Worm (Caenorhabditis elegans) whole organism, young adult: ENCODE data around the gene cdc-73.
A peak's percentile ranks its signal among the peaks of the same experiment; 100 is the strongest.

Experiments
- B0019.2 ChIP-seq: fragments of 200-800 bp; sonication (Bioruptor generic); conservative IDR thresholded peaks from 2 replicates; pipeline ENCODE4 v1.3.6; 2022; ENCODE audit warnings: missing genetic modification reagents, missing genetic modification characterization, missing compliant biosample characterization
- C06A6.2 ChIP-seq: fragments of 200-800 bp; sonication (Bioruptor generic); conservative IDR thresholded peaks from 2 replicates; pipeline ENCODE4 v1.3.6; 2022; ENCODE audit warnings: missing genetic modification characterization, missing compliant biosample characterization
- C17E4.6 ChIP-seq: fragments of 200-800 bp; sonication (Bioruptor generic); IDR thresholded peaks from 2 replicates; pipeline ENCODE4 v1.3.6; 2022; ENCODE audit warnings: missing genetic modification reagents, missing genetic modification characterization, missing compliant biosample characterization
- F22D6.2 ChIP-seq: sonication (generic microtip); optimal IDR thresholded peaks from 2 replicates; lab custom pipeline; 2016; ENCODE audit warnings: mild to moderate bottlenecking, missing genetic modification characterization, missing compliant biosample characterization
- F33H1.4 ChIP-seq: fragments of 200-800 bp; sonication (Bioruptor generic); IDR thresholded peaks from 2 replicates; pipeline ENCODE4 v1.3.6; 2022; ENCODE audit warnings: missing genetic modification reagents, missing genetic modification characterization, missing compliant biosample characterization
- F49E8.2 ChIP-seq: sonication (generic microtip); optimal IDR thresholded peaks from 3 replicates; lab custom pipeline; 2017; ENCODE audit warnings: missing genetic modification characterization, mild to moderate bottlenecking, missing compliant biosample characterization, antibody characterized with exemption, moderate library complexity; ENCODE audit not compliant: insufficient read depth
- F57A8.1 ChIP-seq: fragments of 200-800 bp; sonication (Bioruptor generic); optimal IDR thresholded peaks from 2 replicates; lab custom pipeline; 2018; ENCODE audit warnings: mild to moderate bottlenecking, missing genetic modification characterization, moderate library complexity, missing compliant biosample characterization
- Y53G8AR.9 ChIP-seq: fragments of 200-800 bp; sonication (Bioruptor generic); conservative IDR thresholded peaks from 2 replicates; pipeline ENCODE4 v1.3.6; 2022; ENCODE audit warnings: missing genetic modification reagents, missing genetic modification characterization, missing compliant biosample characterization
- Y56A3A.18 ChIP-seq: fragments of 200-800 bp; sonication (Bioruptor generic); IDR thresholded peaks from 2 replicates; pipeline ENCODE4 v1.3.6; 2022; ENCODE audit warnings: missing genetic modification reagents, missing genetic modification characterization, missing compliant biosample characterization
- atf-7 ChIP-seq: sonication (generic microtip); optimal IDR thresholded peaks from 2 replicates; lab custom pipeline; 2017; ENCODE audit warnings: mild to moderate bottlenecking, missing genetic modification characterization, missing compliant biosample characterization
- ccch-3 ChIP-seq: fragments of 200-800 bp; sonication (Bioruptor generic); optimal IDR thresholded peaks from 2 replicates; lab custom pipeline; 2018; ENCODE audit warnings: mild to moderate bottlenecking, missing genetic modification characterization, missing compliant biosample characterization
- ceh-100 ChIP-seq: fragments of 200-800 bp; sonication (Bioruptor generic); IDR thresholded peaks from 2 replicates; pipeline ENCODE4 v1.3.6; 2022; ENCODE audit warnings: missing genetic modification reagents, missing genetic modification characterization, missing compliant biosample characterization
- ceh-27 ChIP-seq: fragments of 200-800 bp; sonication (Bioruptor generic); optimal IDR thresholded peaks from 2 replicates; lab custom pipeline; 2018; ENCODE audit warnings: mild to moderate bottlenecking, missing genetic modification characterization, moderate library complexity, missing compliant biosample characterization
- die-1 ChIP-seq: sonication (generic microtip); optimal IDR thresholded peaks from 2 replicates; lab custom pipeline; 2016; ENCODE audit warnings: missing genotype, mild to moderate bottlenecking, missing genetic modification characterization, missing compliant biosample characterization
- efl-1 ChIP-seq: fragments of 150-350 bp; optimal IDR thresholded peaks from 2 replicates; lab custom pipeline; 2014; ENCODE audit warnings: missing biosample characterization, missing genetic modification reagents, missing genetic modification characterization
- egl-18 ChIP-seq: fragments of 200-800 bp; sonication (Bioruptor generic); IDR thresholded peaks from 2 replicates; pipeline ENCODE4 v1.3.6; 2022; ENCODE audit warnings: missing genetic modification reagents, missing genetic modification characterization, missing compliant biosample characterization
- egrh-3 ChIP-seq: fragments of 200-800 bp; sonication (Bioruptor generic); IDR thresholded peaks from 2 replicates; pipeline ENCODE4 v1.3.6; 2022; ENCODE audit warnings: missing genetic modification reagents, missing genetic modification characterization, missing compliant biosample characterization
- ekl-4 ChIP-seq: fragments of 200-800 bp; sonication (Bioruptor generic); IDR thresholded peaks from 2 replicates; pipeline ENCODE4 v1.3.6; 2022; ENCODE audit warnings: missing genetic modification reagents, missing genetic modification characterization, missing compliant biosample characterization
- gei-17 ChIP-seq: fragments of 200-800 bp; sonication (Bioruptor generic); optimal IDR thresholded peaks from 2 replicates; lab custom pipeline; 2018; ENCODE audit warnings: mild to moderate bottlenecking, missing genetic modification characterization, missing compliant biosample characterization
- hlh-12 ChIP-seq: sonication (generic microtip); optimal IDR thresholded peaks from 2 replicates; lab custom pipeline; 2016; ENCODE audit warnings: missing genetic modification characterization, missing compliant biosample characterization
- hlh-26 ChIP-seq: fragments of 200-800 bp; sonication (Bioruptor generic); conservative IDR thresholded peaks from 2 replicates; pipeline ENCODE4 v1.3.6; 2022; ENCODE audit warnings: missing genetic modification reagents, missing genetic modification characterization, missing compliant biosample characterization
- hmg-20 ChIP-seq: fragments of 200-800 bp; sonication (Bioruptor generic); IDR thresholded peaks from 2 replicates; pipeline ENCODE4 v1.3.6; 2022; ENCODE audit warnings: missing genetic modification reagents, missing genetic modification characterization, missing compliant biosample characterization
- hsf-1 ChIP-seq: fragments of 200-800 bp; sonication (Bioruptor generic); IDR thresholded peaks from 2 replicates; pipeline ENCODE4 v1.3.6; 2022; ENCODE audit warnings: missing genetic modification reagents, missing genetic modification characterization, missing compliant biosample characterization
- let-607 ChIP-seq, 2 experiments: fragments of 200-800 bp in 1 of 2; sonication (Bioruptor generic) in 1 of 2; sonication (generic microtip) in 1 of 2; optimal IDR thresholded peaks; 2 replicates each; lab custom pipeline; 2016 to 2018; ENCODE audit warnings: mild to moderate bottlenecking in 2 of 2, missing compliant biosample characterization in 2 of 2, missing genetic modification characterization in 2 of 2, moderate library complexity in 2 of 2, missing genotype in 1 of 2
- lin-26 ChIP-seq: fragments of 200-800 bp; sonication (Bioruptor generic); IDR thresholded peaks from 2 replicates; pipeline ENCODE4 v1.3.6; 2022; ENCODE audit warnings: missing genetic modification reagents, missing genetic modification characterization, missing compliant biosample characterization
- lin-40 ChIP-seq: sonication (generic microtip); optimal IDR thresholded peaks from 2 replicates; lab custom pipeline; 2016; ENCODE audit warnings: missing genetic modification characterization, mild to moderate bottlenecking, missing compliant biosample characterization, missing genotype, missing genetic modification reagents
- lsl-1 ChIP-seq: fragments of 200-800 bp; sonication (Bioruptor generic); optimal IDR thresholded peaks from 2 replicates; lab custom pipeline; 2018; ENCODE audit warnings: mild to moderate bottlenecking, missing genetic modification characterization, moderate library complexity, missing compliant biosample characterization
- lsy-27 ChIP-seq: sonication (generic microtip); optimal IDR thresholded peaks from 2 replicates; lab custom pipeline; 2017; ENCODE audit warnings: missing genetic modification characterization, mild to moderate bottlenecking, missing compliant biosample characterization, antibody characterized with exemption, missing genotype, borderline replicate concordance; ENCODE audit not compliant: insufficient read depth
- madf-6 ChIP-seq: fragments of 200-800 bp; sonication (Bioruptor generic); IDR thresholded peaks from 2 replicates; pipeline ENCODE4 v1.3.6; 2022; ENCODE audit warnings: missing genetic modification reagents, missing genetic modification characterization, missing compliant biosample characterization
- nhr-27 ChIP-seq: fragments of 200-800 bp; sonication (Bioruptor generic); optimal IDR thresholded peaks from 2 replicates; lab custom pipeline; 2018; ENCODE audit warnings: mild to moderate bottlenecking, missing genetic modification characterization, moderate library complexity, missing compliant biosample characterization
- nhr-80 ChIP-seq: sonication (generic microtip); optimal IDR thresholded peaks from 2 replicates; lab custom pipeline; 2016; ENCODE audit warnings: missing genetic modification characterization, missing compliant biosample characterization
- pha-4 ChIP-seq: fragments of 150-350 bp; sonication (generic microtip); optimal IDR thresholded peaks from 2 replicates; lab custom pipeline; 2014; ENCODE audit warnings: missing biosample characterization, missing genetic modification reagents, missing genetic modification characterization
- sea-2 ChIP-seq: fragments of 200-800 bp; sonication (Bioruptor generic); IDR thresholded peaks from 2 replicates; pipeline ENCODE4 v1.3.6; 2022; ENCODE audit warnings: missing genetic modification characterization, missing compliant biosample characterization
- tlf-1 ChIP-seq: fragments of 200-800 bp; sonication (Bioruptor generic); optimal IDR thresholded peaks from 2 replicates; lab custom pipeline; 2018; ENCODE audit warnings: mild to moderate bottlenecking, missing genetic modification characterization, missing compliant biosample characterization
- zfh-2 ChIP-seq: fragments of 200-800 bp; sonication (Bioruptor generic); conservative IDR thresholded peaks from 2 replicates; pipeline ENCODE4 v1.3.6; 2022; ENCODE audit warnings: missing genetic modification reagents, missing genetic modification characterization, missing compliant biosample characterization
- ztf-18 ChIP-seq: sonication (generic microtip); optimal IDR thresholded peaks from 2 replicates; lab custom pipeline; 2016; ENCODE audit warnings: missing genotype, mild to moderate bottlenecking, missing genetic modification characterization, missing compliant biosample characterization
- ztf-25 ChIP-seq: fragments of 200-800 bp; sonication (Bioruptor generic); IDR thresholded peaks from 2 replicates; pipeline ENCODE4 v1.3.6; 2022; ENCODE audit warnings: missing genetic modification reagents, missing genetic modification characterization, missing compliant biosample characterization
- ztf-6 ChIP-seq: fragments of 200-800 bp; sonication (Bioruptor generic); IDR thresholded peaks from 2 replicates; pipeline ENCODE4 v1.3.6; 2022; ENCODE audit warnings: missing genetic modification reagents, missing genetic modification characterization, missing compliant biosample characterization

Gene cdc-73

DNA sequence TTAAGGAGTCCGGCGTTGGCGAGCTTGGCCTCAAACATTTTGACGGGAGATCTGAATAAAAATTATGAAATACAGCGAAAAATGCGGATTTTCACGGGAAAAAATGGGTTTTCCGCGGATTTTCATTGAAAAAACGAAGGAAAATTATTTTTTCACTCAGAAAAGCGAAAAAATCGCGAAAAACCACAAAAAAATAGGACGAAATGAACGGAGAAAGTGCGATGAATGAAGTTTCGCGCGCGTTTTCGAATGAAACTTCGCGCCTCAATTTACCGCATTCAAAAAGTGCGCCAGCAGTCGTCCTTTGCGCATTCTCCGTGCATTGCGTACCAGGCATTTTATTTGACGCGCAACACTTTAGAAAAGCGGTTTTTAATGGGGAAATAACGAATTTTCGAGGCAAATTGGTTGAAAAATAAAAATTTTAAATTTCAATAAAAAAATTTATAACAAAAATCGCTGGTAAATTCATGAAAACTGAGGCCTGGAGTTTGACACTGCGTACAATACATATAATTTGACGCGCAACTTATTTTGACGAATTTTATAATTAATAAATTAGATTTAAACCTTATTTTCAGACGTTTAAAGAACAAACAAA is 7.1 kb downstream of the cdc-73 start, which contains the start of gene pcn-1 (continued):
- TF ChIP-seq madf-6 (GFP tag; lab: Robert Waterston, UW): peak; percentile 99
- peak; percentile 98 for TF ChIP-seq tlf-1
- peak; percentile 38; the same call in 1 of the 2 replicates for TF ChIP-seq egrh-3
- peak; percentile 82 for TF ChIP-seq ceh-100 (GFP tag; lab: Robert Waterston, UW)
- TF ChIP-seq lin-26 (GFP tag; lab: Robert Waterston, UW): no peak
- peak; percentile 61 for TF ChIP-seq pha-4 (tag; lab: Kevin White, UChicago)
- TF ChIP-seq hmg-20 (GFP tag; lab: Robert Waterston, UW): peak; percentile 89
- peak; percentile 98 for TF ChIP-seq efl-1 (GFP tag; lab: Kevin White, UChicago)
- TF ChIP-seq hsf-1 (GFP tag; lab: Robert Waterston, UW): peak; percentile 91
- peak; percentile 98 for TF ChIP-seq ekl-4 (GFP tag; lab: Robert Waterston, UW)
- no peak for TF ChIP-seq ztf-25 (GFP tag; lab: Robert Waterston, UW)
- peak; percentile 100 for TF ChIP-seq ztf-18 (tag; lab: Kevin White, UChicago)
- peak; percentile 12 for TF ChIP-seq lsy-27 (tag; lab: Kevin White, UChicago)
- TF ChIP-seq hlh-26 (GFP tag; lab: Robert Waterston, UW): no peak
- TF ChIP-seq egl-18 (GFP tag; lab: Robert Waterston, UW): peak; percentile 80
- TF ChIP-seq gei-17 (GFP tag; lab: Kevin White, UChicago): peak; percentile 85
- peak; percentile 86 for TF ChIP-seq Y56A3A.18

DNA sequence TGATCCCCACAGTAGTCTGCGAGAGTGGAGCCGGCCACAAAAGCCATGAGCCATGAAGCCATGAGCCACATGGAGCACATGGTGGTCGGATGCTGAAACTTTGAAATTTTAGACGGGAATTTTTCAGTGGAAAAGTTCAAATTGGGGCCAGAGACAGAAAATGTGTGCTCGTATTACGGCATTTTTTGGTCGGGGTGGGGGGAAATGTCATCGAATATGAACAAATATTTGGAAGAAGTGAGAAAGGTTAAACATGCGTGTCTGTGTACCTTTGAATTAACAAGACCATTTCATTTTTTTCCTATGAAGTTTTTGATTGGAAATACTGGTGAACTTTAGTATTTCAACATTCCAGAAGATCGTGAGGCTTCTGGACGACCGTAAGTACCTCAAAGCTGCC is 9.2 kb downstream of the cdc-73 start, which contains the start of gene wrt-5:
wrt-5 (minus strand) TSS at position 101 of the 400 bp plus-strand sequence.
- TF ChIP-seq ztf-6 (GFP tag; lab: Robert Waterston, UW) (no peak), F22D6.2 (tag; lab: Kevin White, UChicago) (no peak), atf-7 (tag; lab: Kevin White, UChicago) (no peak), C06A6.2 (GFP tag; lab: Robert Waterston, UW) (no peak), F57A8.1 (GFP tag; lab: Kevin White, UChicago) (no peak), ceh-27 (GFP tag; lab: Kevin White, UChicago) (no peak), madf-6 (GFP tag; lab: Robert Waterston, UW) (no peak), hsf-1 (GFP tag; lab: Robert Waterston, UW) (no peak)

DNA sequence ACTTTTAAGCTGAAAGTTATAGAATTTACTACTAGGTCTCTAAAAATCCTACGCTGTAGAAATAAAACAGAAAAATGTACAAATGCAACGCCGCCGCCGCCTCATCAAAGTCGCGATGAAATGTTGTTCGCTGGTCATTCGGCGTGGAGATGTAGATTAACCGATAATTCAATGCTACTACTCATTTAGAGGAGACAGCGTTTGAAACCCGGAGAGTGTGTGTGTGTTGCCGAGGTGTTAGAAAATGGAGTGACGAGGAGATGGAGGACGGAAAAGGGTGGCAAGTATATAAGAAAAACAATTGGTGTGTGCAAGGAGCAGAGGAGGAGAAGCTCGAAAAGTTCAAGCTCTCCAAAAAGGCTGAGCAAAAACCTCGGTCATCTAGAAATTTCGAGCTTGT is 9.9 kb downstream of the cdc-73 start:
- no peak for TF ChIP-seq gei-17 (GFP tag; lab: Kevin White, UChicago)
- TF ChIP-seq Y53G8AR.9 (GFP tag; lab: Robert Waterston, UW): no peak
- TF ChIP-seq F49E8.2 (tag; lab: Kevin White, UChicago): no peak
- no peak for TF ChIP-seq hmg-20 (GFP tag; lab: Robert Waterston, UW)

DNA sequence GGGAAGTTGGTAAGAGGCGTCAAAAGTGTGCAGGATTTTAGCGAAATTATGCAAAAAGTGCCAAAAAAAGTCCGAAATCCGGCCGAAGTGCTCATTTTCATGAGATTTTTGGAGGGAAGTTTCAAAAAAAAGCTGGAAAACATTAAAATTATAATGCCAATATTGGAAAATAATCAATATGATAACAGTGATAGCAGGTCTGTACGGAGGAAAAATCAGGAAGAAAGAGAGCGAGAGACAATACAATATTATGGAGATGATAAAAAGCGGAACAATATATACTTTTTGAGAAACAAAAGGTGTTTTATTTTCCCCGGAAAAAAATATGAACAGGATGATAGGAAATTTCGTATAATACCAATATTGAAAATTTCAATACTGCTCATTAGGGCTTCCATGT is 11.0 kb downstream of the cdc-73 start:
- TF ChIP-seq nhr-80 (tag; lab: Kevin White, UChicago) (peak; percentile 11), gei-17 (GFP tag; lab: Kevin White, UChicago) (no peak)

DNA sequence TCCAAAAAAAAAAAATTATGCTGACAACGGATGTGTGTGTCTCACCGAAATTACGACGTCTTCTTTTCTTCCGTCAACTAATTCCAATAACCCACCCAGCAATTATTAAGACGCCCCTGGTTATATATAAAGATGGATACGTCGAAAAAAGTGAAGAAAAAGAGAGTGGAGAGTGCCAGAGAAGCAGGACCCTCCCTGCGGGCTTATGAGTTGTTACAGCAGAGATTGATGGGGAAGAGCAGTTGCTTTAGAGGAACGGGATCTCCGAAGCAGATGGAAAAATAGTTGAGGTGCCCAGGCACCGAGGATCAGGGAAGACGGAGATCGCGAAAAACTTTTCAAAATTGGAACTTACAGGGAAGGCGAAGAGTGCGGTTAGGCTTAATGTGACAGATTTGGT is 12.9 kb downstream of the cdc-73 start:
- TF ChIP-seq hlh-12: no peak

DNA sequence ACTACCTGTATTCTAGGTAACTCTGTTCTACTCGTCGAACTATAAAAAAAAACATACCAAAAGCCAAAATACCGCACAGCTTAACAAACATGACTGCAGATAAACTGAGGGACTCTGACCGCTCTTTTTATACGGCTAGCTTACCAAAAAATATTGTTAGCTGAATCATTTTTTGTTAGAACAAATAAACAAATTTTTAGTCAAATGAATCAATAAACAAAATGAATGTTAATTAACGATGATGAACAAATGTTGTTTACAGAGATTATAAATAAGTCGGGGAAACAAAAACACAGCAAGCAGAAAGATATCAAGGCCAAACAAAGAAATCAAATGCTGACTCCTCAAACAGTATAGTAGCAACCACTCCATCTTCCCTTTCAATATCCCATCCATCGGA is 21.2 kb downstream of the cdc-73 start, which contains the start of gene ilys-6:
ilys-6 (minus strand) TSS at position 101 of the 400 bp plus-strand sequence.
- TF ChIP-seq die-1 (tag; lab: Kevin White, UChicago): no peak
- no peak for TF ChIP-seq lin-40 (tag; lab: Kevin White, UChicago)
- TF ChIP-seq zfh-2 (GFP tag; lab: Robert Waterston, UW): no peak
- TF ChIP-seq let-607 (tag; optimal IDR thresholded peaks at IDR 0.05; lab: Kevin White, UChicago): no peak
- no peak for TF ChIP-seq nhr-27 (tag; lab: Kevin White, UChicago)
- TF ChIP-seq ccch-3 (GFP tag; lab: Kevin White, UChicago): no peak
- no peak for TF ChIP-seq lsl-1
- no peak for TF ChIP-seq F33H1.4 (GFP tag; lab: Robert Waterston, UW)
- no peak for TF ChIP-seq sea-2 (GFP tag; lab: Robert Waterston, UW)
- TF ChIP-seq C17E4.6 (GFP tag; lab: Robert Waterston, UW): no peak
- no peak for TF ChIP-seq B0019.2 (GFP tag; lab: Robert Waterston, UW)
